Worm (Caenorhabditis elegans) whole organism, L3 larva: Measurements from ENCODE around the gene T26C5.2.

Experiments
- R02D3.7 ChIP-seq: fragments of 150-350 bp; optimal IDR thresholded peaks from 2 replicates; lab custom pipeline; 2014; ENCODE audit warnings: missing biosample characterization, missing genetic modification characterization
- aly-2 ChIP-seq: fragments of 150-350 bp; optimal IDR thresholded peaks from 2 replicates; lab custom pipeline; 2014; ENCODE audit warnings: missing biosample characterization, missing genetic modification characterization
- ama-1 ChIP-seq: fragments of 150-350 bp; optimal IDR thresholded peaks from 2 replicates; lab custom pipeline; 2018
- ceh-16 ChIP-seq: sonication (generic microtip); optimal IDR thresholded peaks from 2 replicates; lab custom pipeline; 2017; ENCODE audit warnings: missing biosample characterization, missing genetic modification characterization
- ceh-28 ChIP-seq: fragments of 150-350 bp; optimal IDR thresholded peaks from 2 replicates; lab custom pipeline; 2014; ENCODE audit warnings: missing biosample characterization, missing genetic modification reagents, missing genetic modification characterization
- ceh-82 ChIP-seq: fragments of 150-350 bp; optimal IDR thresholded peaks from 2 replicates; lab custom pipeline; 2014; ENCODE audit warnings: missing biosample characterization, missing genetic modification characterization
- ceh-9 ChIP-seq: sonication (generic microtip); optimal IDR thresholded peaks from 2 replicates; lab custom pipeline; 2018; ENCODE audit warnings: missing biosample characterization, missing genetic modification characterization
- egl-27 ChIP-seq: sonication (generic microtip); optimal IDR thresholded peaks from 4 replicates; lab custom pipeline; 2017; ENCODE audit warnings: missing biosample characterization, missing genetic modification reagents, missing genetic modification characterization
- elt-1 ChIP-seq: fragments of 150-350 bp; optimal IDR thresholded peaks from 2 replicates; lab custom pipeline; 2014; ENCODE audit warnings: missing biosample characterization, missing genetic modification characterization
- elt-2 ChIP-seq: sonication (generic microtip); optimal IDR thresholded peaks from 2 replicates; lab custom pipeline; 2016; ENCODE audit warnings: missing genetic modification reagents, mild to moderate bottlenecking, missing genetic modification characterization, missing compliant biosample characterization
- eor-1 ChIP-seq, 2 experiments: fragments of 150-350 bp; optimal IDR thresholded peaks; 2 replicates each; lab custom pipeline; 2014 to 2018; ENCODE audit warnings: missing biosample characterization in 2 of 2, missing genetic modification characterization in 2 of 2
- fkh-2 ChIP-seq: fragments of 150-350 bp; optimal IDR thresholded peaks from 2 replicates; lab custom pipeline; 2014; ENCODE audit warnings: missing biosample characterization, missing genetic modification reagents, missing genetic modification characterization
- hmg-11 ChIP-seq: sonication (generic microtip); optimal IDR thresholded peaks from 2 replicates; lab custom pipeline; 2016; ENCODE audit warnings: missing genetic modification characterization, missing compliant biosample characterization
- lin-15B ChIP-seq: fragments of 150-350 bp; optimal IDR thresholded peaks from 2 replicates; lab custom pipeline; 2014; ENCODE audit warnings: missing biosample characterization, missing genetic modification characterization
- lin-39 ChIP-seq: fragments of 150-350 bp; optimal IDR thresholded peaks from 2 replicates; lab custom pipeline; 2018; ENCODE audit warnings: missing biosample characterization, missing genetic modification reagents, missing genetic modification characterization
- lsy-12 ChIP-seq: sonication (generic microtip); optimal IDR thresholded peaks from 2 replicates; lab custom pipeline; 2016; ENCODE audit warnings: mild to moderate bottlenecking, missing genetic modification characterization, missing compliant biosample characterization
- mml-1 ChIP-seq: fragments of 150-350 bp; sonication (generic microtip); optimal IDR thresholded peaks from 3 replicates; lab custom pipeline; 2014; ENCODE audit warnings: missing biosample characterization, missing genetic modification characterization
- nfya-1 ChIP-seq: sonication (generic microtip); optimal IDR thresholded peaks from 2 replicates; lab custom pipeline; 2017; ENCODE audit warnings: missing genetic modification characterization, mild to moderate bottlenecking, missing compliant biosample characterization, antibody characterized with exemption, moderate library complexity; ENCODE audit not compliant: insufficient read depth
- nhr-11 ChIP-seq: fragments of 150-350 bp; optimal IDR thresholded peaks from 2 replicates; lab custom pipeline; 2014; ENCODE audit warnings: missing biosample characterization, missing genetic modification characterization
- nhr-12 ChIP-seq: fragments of 150-350 bp; optimal IDR thresholded peaks from 2 replicates; lab custom pipeline; 2014; ENCODE audit warnings: missing biosample characterization, missing genetic modification characterization
- nhr-25 ChIP-seq: sonication (generic microtip); optimal IDR thresholded peaks from 2 replicates; lab custom pipeline; 2017; ENCODE audit warnings: missing biosample characterization, missing genetic modification characterization
- nhr-28 ChIP-seq: fragments of 150-350 bp; optimal IDR thresholded peaks from 2 replicates; lab custom pipeline; 2014; ENCODE audit warnings: missing biosample characterization, missing genetic modification characterization
- nhr-67 ChIP-seq: fragments of 150-350 bp; optimal IDR thresholded peaks from 2 replicates; lab custom pipeline; 2014; ENCODE audit warnings: missing biosample characterization, missing genetic modification characterization
- nhr-76 ChIP-seq: fragments of 150-350 bp; sonication (generic microtip); optimal IDR thresholded peaks from 5 replicates; lab custom pipeline; 2014; ENCODE audit warnings: missing biosample characterization, missing genetic modification characterization
- nhr-77 ChIP-seq: fragments of 150-350 bp; optimal IDR thresholded peaks from 2 replicates; lab custom pipeline; 2014; ENCODE audit warnings: missing biosample characterization, missing genetic modification characterization
- pha-4 ChIP-seq: fragments of 150-350 bp; optimal IDR thresholded peaks from 2 replicates; lab custom pipeline; 2014; ENCODE audit warnings: missing biosample characterization, missing genetic modification reagents, missing genetic modification characterization
- sea-2 ChIP-seq: fragments of 150-350 bp; sonication (generic microtip); optimal IDR thresholded peaks from 4 replicates; lab custom pipeline; 2014; ENCODE audit warnings: missing biosample characterization, missing genetic modification reagents, missing genetic modification characterization
- tbx-2 ChIP-seq: sonication (generic microtip); optimal IDR thresholded peaks from 2 replicates; lab custom pipeline; 2016; ENCODE audit warnings: mild to moderate bottlenecking, missing genetic modification characterization, missing compliant biosample characterization
- unc-39 ChIP-seq: sonication (generic microtip); optimal IDR thresholded peaks from 4 replicates; lab custom pipeline; 2017; ENCODE audit warnings: missing biosample characterization, missing genetic modification characterization
- unc-62 ChIP-seq: fragments of 150-350 bp; sonication (generic microtip); optimal IDR thresholded peaks from 4 replicates; lab custom pipeline; 2014; ENCODE audit warnings: missing biosample characterization, missing genetic modification reagents, missing genetic modification characterization
- ztf-11 ChIP-seq: fragments of 150-350 bp; optimal IDR thresholded peaks from 2 replicates; lab custom pipeline; 2014; ENCODE audit warnings: missing biosample characterization, missing genetic modification characterization
- ztf-4 ChIP-seq: fragments of 150-350 bp; optimal IDR thresholded peaks from 2 replicates; lab custom pipeline; 2014; ENCODE audit warnings: missing biosample characterization, missing genetic modification characterization

The T26C5.2 gene

ce11 chrII:9242804-9243203 lies 9.8 kb downstream of the T26C5.2 start:
- peak; percentile 42 for TF ChIP-seq lin-15B (tag; lab: Kevin White, UChicago)
- TF ChIP-seq nfya-1 = peak; percentile 54
- TF ChIP-seq hmg-11 (tag; lab: Kevin White, UChicago) = peak; percentile 17
- TF ChIP-seq elt-2 = peak; percentile 14
- peak; percentile 94 for TF ChIP-seq R02D3.7 (tag; lab: Kevin White, UChicago)
- no peak for TF ChIP-seq lin-39 (tag; lab: Kevin White, UChicago)
- no peak for TF ChIP-seq tbx-2 (tag; lab: Kevin White, UChicago)
- peak; percentile 24 for TF ChIP-seq ama-1 (lab: Kevin White, UChicago)
- no peak for TF ChIP-seq ztf-4
- TF ChIP-seq pha-4 (tag; lab: Kevin White, UChicago) = peak; percentile 94

DNA sequence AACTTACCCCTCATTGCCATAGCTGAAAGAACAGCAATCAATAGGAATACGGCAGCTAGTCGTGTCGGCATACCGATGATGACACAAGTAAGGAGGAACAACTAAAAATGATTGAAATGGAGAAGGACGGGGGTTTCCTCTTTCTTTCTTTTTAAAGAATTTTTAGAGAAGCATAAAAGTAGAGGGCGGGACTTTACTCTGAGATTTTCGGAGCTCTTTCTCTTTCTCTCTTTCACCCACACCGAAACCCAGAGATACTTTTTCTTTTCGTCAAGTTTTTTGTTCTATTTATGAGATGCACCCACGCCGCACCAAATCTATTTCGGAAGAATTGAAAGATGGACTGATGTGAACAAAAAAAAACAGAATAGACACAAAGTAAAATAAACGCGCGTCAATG lies 13.6 kb downstream of the T26C5.2 start, which contains the start of gene T26C5.5:
T26C5.5 (minus strand) TSS at position 101 of the 400 bp plus-strand sequence.
- TF ChIP-seq nhr-67 (tag; lab: Kevin White, UChicago) = no peak
- TF ChIP-seq nhr-28 (tag; lab: Kevin White, UChicago) = no peak

ce11 chrII:9250422-9250821 lies 17.4 kb downstream of the T26C5.2 start, which contains the start of gene T26C5.4:
Gene T26C5.4, minus strand, starts transcription at chrII:9250522.
- TF ChIP-seq nhr-12 = no peak
- no peak for TF ChIP-seq unc-39
- TF ChIP-seq ama-1 (lab: Kevin White, UChicago) = no peak
- no peak for TF ChIP-seq unc-62 (GFP tag; lab: Kevin White, UChicago)
- TF ChIP-seq lin-39 (tag; lab: Kevin White, UChicago) = no peak
- TF ChIP-seq elt-2 = no peak
- no peak for TF ChIP-seq nhr-77
- no peak for TF ChIP-seq nfya-1
- no peak for TF ChIP-seq elt-1 (tag; lab: Kevin White, UChicago)
- TF ChIP-seq ztf-11 (tag; lab: Kevin White, UChicago) = no peak
- TF ChIP-seq nhr-76 (tag; lab: Kevin White, UChicago) = no peak
- TF ChIP-seq lsy-12 (tag; lab: Kevin White, UChicago) = no peak

ce11 chrII:9251529-9251928 lies 18.5 kb downstream of the T26C5.2 start:
- TF ChIP-seq nhr-25 (peak; percentile 19), unc-62 (GFP tag; lab: Kevin White, UChicago) (no peak)

- TF ChIP-seq aly-2 (tag; lab: Kevin White, UChicago) (no peak), pha-4 (tag; lab: Kevin White, UChicago) (no peak), ceh-82 (tag; lab: Kevin White, UChicago) (no peak), unc-62 (GFP tag; lab: Kevin White, UChicago) (no peak), nhr-11 (tag; lab: Kevin White, UChicago) (no peak), ceh-16 (no peak), egl-27 (tag; lab: Kevin White, UChicago) (no peak), sea-2 (no peak), nhr-28 (tag; lab: Kevin White, UChicago) (no peak), nhr-76 (tag; lab: Kevin White, UChicago) (no peak), nhr-25 (no peak), fkh-2 (tag; lab: Kevin White, UChicago) (no peak), mml-1 (tag; lab: Kevin White, UChicago) (no peak)
Observed at ce11 chrII:9254187-9254586, 21.2 kb downstream of the T26C5.2 start, which contains the start of gene nlp-82. Gene nlp-82, minus strand, starts transcription at chrII:9254287.

ce11 chrII:9258034-9258556 lies 25.1 kb downstream of the T26C5.2 start:
- TF ChIP-seq eor-1 (tag; optimal IDR thresholded peaks at IDR 0.05; lab: Kevin White, UChicago) (no peak), ceh-9 (tag; lab: Kevin White, UChicago) (no peak), fkh-2 (tag; lab: Kevin White, UChicago) (no peak), ceh-28 (tag; lab: Kevin White, UChicago) (no peak), elt-2 (no peak)
- TF ChIP-seq, all 47 proteins: peak for 0
